Fruit fly (Drosophila melanogaster) whole organism, embryonic: Measurements from ENCODE around the gene Gr64b.

Experiments used
- Adf1 ChIP-seq: fragments of 200-800 bp; sonication (Bioruptor generic); IDR thresholded peaks from 2 replicates; pipeline ENCODE4 v1.3.6; 2022; ENCODE audit warnings: missing biosample characterization, missing genetic modification characterization
- BEAF-32 ChIP-seq: fragments of 200-800 bp; sonication (Bioruptor generic); optimal IDR thresholded peaks from 3 replicates; lab custom pipeline; 2017; ENCODE audit warnings: missing biosample characterization, missing genetic modification characterization, mild to moderate bottlenecking, moderate library complexity, missing genetic modification reagents
- Bteb2 ChIP-seq: fragments of 200-800 bp; sonication (Bioruptor generic); optimal IDR thresholded peaks from 2 replicates; lab custom pipeline; 2016; ENCODE audit warnings: missing biosample characterization, missing genetic modification characterization
- CG11696 ChIP-seq: fragments of 200-800 bp; sonication (Bioruptor generic); IDR thresholded peaks from 2 replicates; pipeline ENCODE4 v1.3.6; 2022; ENCODE audit warnings: missing biosample characterization, missing genetic modification characterization
- CG13894 ChIP-seq: fragments of 200-800 bp; sonication (Bioruptor generic); optimal IDR thresholded peaks from 3 replicates; lab custom pipeline; 2018; ENCODE audit warnings: missing biosample characterization, mild to moderate bottlenecking, missing genetic modification characterization, moderate library complexity
- CG14014 ChIP-seq: fragments of 200-800 bp; sonication (Bioruptor generic); IDR thresholded peaks from 2 replicates; pipeline ENCODE4 v1.3.6; 2022; ENCODE audit warnings: missing biosample characterization, missing genetic modification characterization
- CG15479 ChIP-seq: fragments of 200-800 bp; sonication (Bioruptor generic); optimal IDR thresholded peaks from 3 replicates; lab custom pipeline; 2019; ENCODE audit warnings: missing biosample characterization, mild to moderate bottlenecking, missing genetic modification characterization, moderate library complexity
- CG16779 ChIP-seq: fragments of 200-800 bp; sonication (Bioruptor generic); IDR thresholded peaks from 2 replicates; pipeline ENCODE4 v1.3.6; 2022; ENCODE audit warnings: missing biosample characterization, missing genetic modification characterization
- CG17612 ChIP-seq: fragments of 200-800 bp; sonication (Bioruptor generic); IDR thresholded peaks from 2 replicates; pipeline ENCODE4 v1.3.6; 2022; ENCODE audit warnings: missing biosample characterization, missing genetic modification characterization
- CG18476 ChIP-seq: fragments of 200-800 bp; sonication (Bioruptor generic); optimal IDR thresholded peaks from 2 replicates; lab custom pipeline; 2016; ENCODE audit warnings: missing biosample characterization, mild to moderate bottlenecking, missing genetic modification characterization
- CG3065 ChIP-seq: fragments of 200-800 bp; sonication (Bioruptor generic); optimal IDR thresholded peaks from 2 replicates; lab custom pipeline; 2016; ENCODE audit warnings: missing biosample characterization, missing genetic modification characterization
- CG31224 ChIP-seq: fragments of 200-800 bp; sonication (Bioruptor generic); IDR thresholded peaks from 2 replicates; pipeline ENCODE4 v1.3.6; 2022; ENCODE audit warnings: missing biosample characterization, missing genetic modification characterization
- CG3726 ChIP-seq: fragments of 200-800 bp; sonication (Bioruptor generic); IDR thresholded peaks from 3 replicates; pipeline ENCODE4, ENCODE4 v1.3.6; 2022; ENCODE audit warnings: missing biosample characterization, missing genetic modification characterization
- CG7987 ChIP-seq: fragments of 200-800 bp; sonication (Bioruptor generic); optimal IDR thresholded peaks from 2 replicates; lab custom pipeline; 2018; ENCODE audit warnings: missing biosample characterization, mild to moderate bottlenecking, missing genetic modification characterization, moderate library complexity
- D19A ChIP-seq: fragments of 200-800 bp; optimal IDR thresholded peaks from 3 replicates; lab custom pipeline; 2019; ENCODE audit warnings: missing biosample characterization, mild to moderate bottlenecking, missing genetic modification characterization, moderate library complexity
- Dad ChIP-seq: fragments of 200-800 bp; sonication (Bioruptor generic); optimal IDR thresholded peaks from 3 replicates; lab custom pipeline; 2016; ENCODE audit warnings: missing biosample characterization, missing genetic modification characterization
- Dip3 ChIP-seq: fragments of 200-800 bp; sonication (Bioruptor generic); optimal IDR thresholded peaks from 3 replicates; lab custom pipeline; 2016; ENCODE audit warnings: missing biosample characterization, missing genetic modification characterization
- ERR ChIP-seq: fragments of 200-800 bp; sonication (Bioruptor generic); optimal IDR thresholded peaks from 2 replicates; lab custom pipeline; 2016; ENCODE audit warnings: missing biosample characterization, missing genetic modification characterization
- HHEX ChIP-seq: fragments of 200-800 bp; sonication (Bioruptor generic); optimal IDR thresholded peaks from 3 replicates; lab custom pipeline; 2017; ENCODE audit warnings: missing biosample characterization, mild to moderate bottlenecking, missing genetic modification characterization, missing genetic modification reagents
- HmgD ChIP-seq: fragments of 200-800 bp; sonication (Bioruptor generic); optimal IDR thresholded peaks from 3 replicates; lab custom pipeline; 2016; ENCODE audit warnings: missing biosample characterization, missing genetic modification characterization
- MBD-R2 ChIP-seq: fragments of 200-800 bp; sonication (Bioruptor generic); IDR thresholded peaks from 2 replicates; pipeline ENCODE4 v1.3.6; 2022; ENCODE audit warnings: missing biosample characterization, missing genetic modification characterization
- Neu2 ChIP-seq: fragments of 200-800 bp; sonication (Bioruptor generic); optimal IDR thresholded peaks from 3 replicates; lab custom pipeline; 2016; ENCODE audit warnings: missing biosample characterization, missing genetic modification characterization, borderline replicate concordance
- NfI ChIP-seq: fragments of 200-800 bp; sonication (Bioruptor generic); optimal IDR thresholded peaks from 3 replicates; lab custom pipeline; 2018; ENCODE audit warnings: missing biosample characterization, mild to moderate bottlenecking, missing genetic modification characterization, moderate library complexity
- Oli ChIP-seq: fragments of 200-800 bp; sonication (Bioruptor generic); optimal IDR thresholded peaks from 2 replicates; lab custom pipeline; 2018; ENCODE audit warnings: missing biosample characterization, mild to moderate bottlenecking, missing genetic modification characterization, moderate library complexity
- Opbp ChIP-seq: fragments of 200-800 bp; sonication (Bioruptor generic); IDR thresholded peaks from 3 replicates; pipeline ENCODE4 v1.3.6; 2022; ENCODE audit warnings: missing biosample characterization, missing genetic modification characterization; ENCODE audit not compliant: partially characterized antibody
- YL-1 ChIP-seq: fragments of 200-800 bp; sonication (Bioruptor generic); optimal IDR thresholded peaks from 3 replicates; lab custom pipeline; 2017; ENCODE audit warnings: missing biosample characterization, mild to moderate bottlenecking, missing genetic modification characterization
- amos ChIP-seq: fragments of 200-800 bp; sonication (Bioruptor generic); IDR thresholded peaks from 2 replicates; pipeline ENCODE4 v1.3.6; 2022; ENCODE audit warnings: missing biosample characterization, missing genetic modification characterization; ENCODE audit not compliant: partially characterized antibody
- caup ChIP-seq: fragments of 200-800 bp; sonication (Bioruptor generic); optimal IDR thresholded peaks from 3 replicates; lab custom pipeline; 2017; ENCODE audit warnings: missing biosample characterization, mild to moderate bottlenecking, missing genetic modification characterization, moderate library complexity; ENCODE audit not compliant: severe bottlenecking
- cg ChIP-seq: fragments of 200-800 bp; sonication (Bioruptor generic); optimal IDR thresholded peaks from 3 replicates; lab custom pipeline; 2019; ENCODE audit warnings: missing biosample characterization, mild to moderate bottlenecking, missing genetic modification characterization, moderate library complexity
- dimm ChIP-seq: fragments of 200-800 bp; sonication (Bioruptor generic); IDR thresholded peaks from 2 replicates; pipeline ENCODE4 v1.3.6; 2022; ENCODE audit warnings: missing biosample characterization, missing genetic modification characterization
- ems ChIP-seq: fragments of 200-800 bp; sonication (Bioruptor generic); optimal IDR thresholded peaks from 3 replicates; lab custom pipeline; 2016; ENCODE audit warnings: missing biosample characterization, missing genetic modification characterization
- ftz-f1 ChIP-seq: fragments of 200-800 bp; sonication (Bioruptor generic); optimal IDR thresholded peaks from 2 replicates; lab custom pipeline; 2016; ENCODE audit warnings: missing biosample characterization, missing genetic modification characterization
- gro ChIP-seq: fragments of 200-800 bp; sonication (Bioruptor generic); optimal IDR thresholded peaks from 2 replicates; lab custom pipeline; 2016; ENCODE audit warnings: missing biosample characterization, missing genetic modification characterization
- gt ChIP-seq: fragments of 200-800 bp; sonication (Bioruptor generic); IDR thresholded peaks from 2 replicates; pipeline ENCODE4 v1.3.6; 2022; ENCODE audit warnings: missing biosample characterization, missing genetic modification characterization
- her ChIP-seq: fragments of 200-800 bp; sonication (Bioruptor generic); optimal IDR thresholded peaks from 2 replicates; lab custom pipeline; 2016; ENCODE audit warnings: missing biosample characterization, missing genetic modification characterization
- klu ChIP-seq: fragments of 200-800 bp; sonication (Bioruptor generic); IDR thresholded peaks from 2 replicates; pipeline ENCODE4 v1.3.6; 2022; ENCODE audit warnings: missing biosample characterization, missing genetic modification characterization
- luna ChIP-seq: fragments of 200-800 bp; sonication (Bioruptor generic); optimal IDR thresholded peaks from 2 replicates; lab custom pipeline; 2016; ENCODE audit warnings: missing biosample characterization, missing genetic modification characterization
- maf-S ChIP-seq: fragments of 200-800 bp; sonication (Bioruptor generic); optimal IDR thresholded peaks from 2 replicates; lab custom pipeline; 2016; ENCODE audit warnings: missing biosample characterization, missing genetic modification characterization
- odd ChIP-seq: fragments of 200-800 bp; sonication (Bioruptor generic); optimal IDR thresholded peaks from 2 replicates; lab custom pipeline; 2017; ENCODE audit warnings: missing biosample characterization, mild to moderate bottlenecking, missing genetic modification characterization
- pfk ChIP-seq: fragments of 200-800 bp; sonication (Bioruptor generic); optimal IDR thresholded peaks from 2 replicates; lab custom pipeline; 2018; ENCODE audit warnings: missing biosample characterization, mild to moderate bottlenecking, missing genetic modification characterization, moderate library complexity
- pho ChIP-seq: fragments of 200-800 bp; sonication (Bioruptor generic); optimal IDR thresholded peaks from 2 replicates; lab custom pipeline; 2016; ENCODE audit warnings: missing biosample characterization, missing genetic modification characterization
- repo ChIP-seq: fragments of 200-800 bp; sonication (Bioruptor generic); optimal IDR thresholded peaks from 2 replicates; lab custom pipeline; 2016; ENCODE audit warnings: missing biosample characterization, missing genetic modification characterization
- schlank ChIP-seq: fragments of 200-800 bp; sonication (Bioruptor generic); optimal IDR thresholded peaks from 2 replicates; lab custom pipeline; 2018; ENCODE audit warnings: missing biosample characterization, mild to moderate bottlenecking, missing genetic modification characterization
- stwl ChIP-seq: fragments of 200-800 bp; sonication (Bioruptor generic); optimal IDR thresholded peaks from 3 replicates; lab custom pipeline; 2018; ENCODE audit warnings: missing biosample characterization, mild to moderate bottlenecking, missing genetic modification characterization, moderate library complexity
- tgo ChIP-seq: fragments of 200-800 bp; sonication (Bioruptor generic); IDR thresholded peaks from 3 replicates; pipeline ENCODE4 v1.3.6; 2022; ENCODE audit warnings: missing biosample characterization, missing genetic modification characterization
- wor ChIP-seq: fragments of 200-800 bp; sonication (Bioruptor generic); IDR thresholded peaks from 2 replicates; pipeline ENCODE4 v1.3.6; 2022; ENCODE audit warnings: missing biosample characterization, missing genetic modification characterization
- zen ChIP-seq: fragments of 200-800 bp; sonication (Bioruptor generic); optimal IDR thresholded peaks from 3 replicates; lab custom pipeline; 2018; ENCODE audit warnings: missing biosample characterization, mild to moderate bottlenecking, missing genetic modification characterization, moderate library complexity

Gr64b gene

dm6 chr3L:4069069-4069468 is 40.7 kb downstream of the Gr64b start, which contains the start of gene CG32259:
Gene CG32259, plus strand, starts transcription at chr3L:4069369.
- TF ChIP-seq stwl (tag; lab: Kevin White, UChicago) (peak; percentile 84), cg (GFP tag; lab: Kevin White, UChicago) (no peak)

DNA sequence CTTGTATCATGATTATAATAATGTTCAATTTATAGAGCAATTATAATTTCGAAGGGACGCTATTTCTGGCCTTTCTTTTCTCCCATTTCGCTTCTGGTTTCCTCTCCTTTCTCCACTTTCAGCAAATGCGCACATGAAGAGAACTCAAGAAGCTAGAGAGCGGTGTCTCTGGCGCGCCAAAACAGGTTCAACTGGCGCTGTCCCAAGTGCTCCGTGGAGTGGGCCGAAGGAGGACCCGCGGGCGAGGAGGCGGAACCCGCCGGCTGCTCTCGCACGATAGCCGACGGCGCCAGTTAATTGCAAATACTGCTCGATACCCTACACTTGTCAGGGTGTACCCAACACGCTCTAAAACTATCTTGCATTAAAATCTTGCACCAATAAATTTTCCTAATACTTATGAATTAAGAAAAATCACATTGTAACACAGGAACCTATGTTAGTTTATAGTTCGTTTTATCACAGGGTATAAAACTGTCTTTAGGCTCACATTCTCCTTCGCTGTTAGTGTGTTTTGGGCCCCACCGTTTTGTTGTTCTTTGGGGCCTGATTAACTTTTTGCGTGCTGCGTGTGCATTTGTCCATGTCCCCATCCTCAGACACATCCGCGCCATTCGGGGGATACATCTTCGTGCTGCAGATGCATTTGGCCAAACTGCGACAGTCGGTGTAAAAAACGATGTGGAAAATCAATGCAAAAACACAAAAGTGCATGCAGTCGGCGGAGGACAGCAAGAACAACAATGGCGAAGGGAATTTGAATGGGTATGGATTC is 42.0 kb downstream of the Gr64b start:
- peak; percentile 86 for TF ChIP-seq dimm (GFP tag; lab: Robert Waterston, UW)
- peak; percentile 73 for TF ChIP-seq MBD-R2 (GFP tag; lab: Robert Waterston, UW)
- TF ChIP-seq YL-1 (GFP tag; lab: Kevin White, UChicago): no peak
- TF ChIP-seq maf-S (GFP tag; lab: Kevin White, UChicago): peak; percentile 86
- peak; percentile 90 for TF ChIP-seq Oli (tag; lab: Kevin White, UChicago)
- TF ChIP-seq repo: peak; percentile 76
- TF ChIP-seq klu (GFP tag; lab: Robert Waterston, UW): peak; percentile 79
- TF ChIP-seq amos (GFP tag; lab: Robert Waterston, UW): no peak
- peak; percentile 59 for TF ChIP-seq odd
- TF ChIP-seq Neu2 (GFP tag; lab: Kevin White, UChicago): peak; percentile 36
- peak; percentile 88 for TF ChIP-seq her (GFP tag; lab: Kevin White, UChicago)
- peak; percentile 88 for TF ChIP-seq ERR (GFP tag; lab: Kevin White, UChicago)
- peak; percentile 89 for TF ChIP-seq caup (GFP tag; lab: Kevin White, UChicago)
- peak; percentile 94 for TF ChIP-seq NfI (GFP tag; lab: Kevin White, UChicago)
- TF ChIP-seq CG18476 (GFP tag; lab: Kevin White, UChicago): peak; percentile 62
- peak; percentile 45 for TF ChIP-seq zen (tag; lab: Kevin White, UChicago)
- peak; percentile 81 for TF ChIP-seq HmgD (GFP tag; lab: Kevin White, UChicago)
- no peak for TF ChIP-seq CG15479
- TF ChIP-seq CG17612 (GFP tag; lab: Robert Waterston, UW): peak; percentile 88
- peak; percentile 89 for TF ChIP-seq CG3726
- TF ChIP-seq luna (GFP tag; lab: Kevin White, UChicago): no peak
- TF ChIP-seq Bteb2 (GFP tag; lab: Kevin White, UChicago): peak; percentile 76
- TF ChIP-seq gt (GFP tag; lab: Robert Waterston, UW): peak; percentile 70
- TF ChIP-seq CG14014: peak; percentile 95
- peak; percentile 85 for TF ChIP-seq HHEX (GFP tag; lab: Kevin White, UChicago)
- TF ChIP-seq pfk (GFP tag; lab: Kevin White, UChicago): no peak
- TF ChIP-seq ems (GFP tag; lab: Kevin White, UChicago): peak; percentile 47
- TF ChIP-seq tgo: peak; percentile 94
- TF ChIP-seq gro (GFP tag; lab: Kevin White, UChicago): peak; percentile 90
- peak; percentile 95 for TF ChIP-seq Dip3 (GFP tag; lab: Kevin White, UChicago)
- peak; percentile 65 for TF ChIP-seq CG3065
- TF ChIP-seq Adf1 (GFP tag; lab: Robert Waterston, UW): peak; percentile 74
- peak; percentile 64 for TF ChIP-seq CG7987 (GFP tag; lab: Kevin White, UChicago)
- peak; percentile 89 for TF ChIP-seq wor
- peak; percentile 71 for TF ChIP-seq CG16779 (GFP tag; lab: Robert Waterston, UW)
- TF ChIP-seq BEAF-32 (GFP tag; lab: Kevin White, UChicago): no peak
- TF ChIP-seq CG13894 (tag; lab: Kevin White, UChicago): no peak
- peak; percentile 85 for TF ChIP-seq pho
- peak; percentile 74 for TF ChIP-seq CG31224
- TF ChIP-seq Dad: peak; percentile 76
- peak; percentile 71 for TF ChIP-seq CG11696
- no peak for TF ChIP-seq Opbp (GFP tag; lab: Robert Waterston, UW)
- no peak for TF ChIP-seq D19A (tag; lab: Kevin White, UChicago)
- TF ChIP-seq schlank (tag; lab: Kevin White, UChicago): peak; percentile 77
- no peak for TF ChIP-seq ftz-f1 (GFP tag; lab: Kevin White, UChicago)
